Worm (Caenorhabditis elegans) whole organism, late embryonic: ENCODE data around the gene rpl-20.

Experiments used
- C08G9.2 ChIP-seq: sonication (generic microtip); optimal IDR thresholded peaks from 2 replicates; lab custom pipeline; 2016; ENCODE audit warnings: mild to moderate bottlenecking, missing genetic modification characterization, moderate library complexity, missing compliant biosample characterization
- K09A11.1 ChIP-seq: sonication (generic microtip); optimal IDR thresholded peaks from 2 replicates; lab custom pipeline; 2017; ENCODE audit warnings: antibody characterized with exemption, mild to moderate bottlenecking, missing genetic modification characterization, missing compliant biosample characterization; ENCODE audit not compliant: insufficient read depth
- ahr-1 ChIP-seq: sonication (generic microtip); optimal IDR thresholded peaks from 2 replicates; lab custom pipeline; 2016; ENCODE audit warnings: missing genetic modification characterization, missing compliant biosample characterization
- ceh-14 ChIP-seq: sonication (generic microtip); optimal IDR thresholded peaks from 2 replicates; lab custom pipeline; 2016; ENCODE audit warnings: missing genotype, missing genetic modification characterization, missing compliant biosample characterization
- ceh-18 ChIP-seq: sonication (generic microtip); optimal IDR thresholded peaks from 2 replicates; lab custom pipeline; 2016; ENCODE audit warnings: missing genetic modification characterization, missing compliant biosample characterization
- ceh-45 ChIP-seq: fragments of 200-800 bp; sonication (Bioruptor generic); IDR thresholded peaks from 2 replicates; pipeline ENCODE4 v1.3.6; 2022; ENCODE audit warnings: missing genetic modification reagents, missing genetic modification characterization, missing compliant biosample characterization
- ceh-48 ChIP-seq: sonication (generic microtip); optimal IDR thresholded peaks from 2 replicates; lab custom pipeline; 2016; ENCODE audit warnings: missing genetic modification characterization, inconsistent platforms, missing compliant biosample characterization
- ceh-6 ChIP-seq: fragments of 200-800 bp; sonication (Bioruptor generic); optimal IDR thresholded peaks from 2 replicates; lab custom pipeline; 2018; ENCODE audit warnings: mild to moderate bottlenecking, missing genetic modification characterization, missing compliant biosample characterization
- dve-1 ChIP-seq: sonication (generic microtip); optimal IDR thresholded peaks from 2 replicates; lab custom pipeline; 2017; ENCODE audit warnings: antibody characterized with exemption, mild to moderate bottlenecking, missing genetic modification characterization, missing compliant biosample characterization
- elt-2 ChIP-seq: sonication (generic microtip); optimal IDR thresholded peaks from 2 replicates; lab custom pipeline; 2016; ENCODE audit warnings: missing genetic modification reagents, missing genetic modification characterization, missing compliant biosample characterization
- elt-4 ChIP-seq: sonication (generic microtip); optimal IDR thresholded peaks from 2 replicates; lab custom pipeline; 2016; ENCODE audit warnings: missing genetic modification characterization, missing compliant biosample characterization
- ets-4 ChIP-seq: sonication (generic microtip); optimal IDR thresholded peaks from 2 replicates; lab custom pipeline; 2016; ENCODE audit warnings: missing genetic modification characterization, missing compliant biosample characterization
- gmeb-2 ChIP-seq: sonication (generic microtip); optimal IDR thresholded peaks from 2 replicates; lab custom pipeline; 2016; ENCODE audit warnings: missing genetic modification characterization, inconsistent platforms, missing compliant biosample characterization
- hlh-13 ChIP-seq: fragments of 200-800 bp; sonication (Bioruptor generic); optimal IDR thresholded peaks from 2 replicates; lab custom pipeline; 2018; ENCODE audit warnings: mild to moderate bottlenecking, missing genetic modification characterization, missing compliant biosample characterization
- lim-6 ChIP-seq: sonication (generic microtip); optimal IDR thresholded peaks from 2 replicates; lab custom pipeline; 2016; ENCODE audit warnings: missing genetic modification characterization, missing compliant biosample characterization
- madf-2 ChIP-seq: sonication (generic microtip); optimal IDR thresholded peaks from 2 replicates; lab custom pipeline; 2017; ENCODE audit warnings: missing genetic modification characterization, missing compliant biosample characterization
- nfya-1 ChIP-seq: sonication (generic microtip); optimal IDR thresholded peaks from 2 replicates; lab custom pipeline; 2017; ENCODE audit warnings: missing genetic modification characterization, mild to moderate bottlenecking, missing compliant biosample characterization, antibody characterized with exemption, moderate library complexity
- nhr-232 ChIP-seq: sonication (generic microtip); optimal IDR thresholded peaks from 2 replicates; lab custom pipeline; 2016; ENCODE audit warnings: missing genetic modification characterization, missing compliant biosample characterization
- npax-4 ChIP-seq: sonication (generic microtip); optimal IDR thresholded peaks from 2 replicates; lab custom pipeline; 2016; ENCODE audit warnings: missing genetic modification characterization, missing compliant biosample characterization
- pax-1 ChIP-seq: fragments of 150-350 bp; optimal IDR thresholded peaks from 2 replicates; lab custom pipeline; 2014; ENCODE audit warnings: missing biosample characterization, missing genetic modification characterization
- pqm-1 ChIP-seq: sonication (generic microtip); optimal IDR thresholded peaks from 2 replicates; lab custom pipeline; 2016; ENCODE audit warnings: missing genetic modification characterization, missing compliant biosample characterization
- ref-2 ChIP-seq: sonication (generic microtip); optimal IDR thresholded peaks from 2 replicates; lab custom pipeline; 2016; ENCODE audit warnings: missing genetic modification characterization, missing compliant biosample characterization
- sox-2 ChIP-seq: fragments of 200-800 bp; sonication (Bioruptor generic); IDR thresholded peaks from 2 replicates; pipeline ENCODE4 v1.3.6; 2022; ENCODE audit warnings: missing genetic modification reagents, missing genetic modification characterization, missing compliant biosample characterization
- sox-4 ChIP-seq: sonication (generic microtip); optimal IDR thresholded peaks from 2 replicates; lab custom pipeline; 2017; ENCODE audit warnings: mild to moderate bottlenecking, missing genetic modification characterization, inconsistent platforms, missing compliant biosample characterization
- syd-9 ChIP-seq: sonication (generic microtip); optimal IDR thresholded peaks from 2 replicates; lab custom pipeline; 2016; ENCODE audit warnings: mild to moderate bottlenecking, missing genetic modification characterization, moderate library complexity, missing compliant biosample characterization
- tbx-2 ChIP-seq: sonication (generic microtip); optimal IDR thresholded peaks from 2 replicates; lab custom pipeline; 2016; ENCODE audit warnings: missing genetic modification characterization, missing compliant biosample characterization
- tbx-7 ChIP-seq: sonication (generic microtip); optimal IDR thresholded peaks from 2 replicates; lab custom pipeline; 2016; ENCODE audit warnings: missing genotype, missing genetic modification characterization, missing compliant biosample characterization
- ttx-3 ChIP-seq: sonication (generic microtip); optimal IDR thresholded peaks from 2 replicates; lab custom pipeline; 2016; ENCODE audit warnings: missing genetic modification reagents, missing genetic modification characterization, missing compliant biosample characterization
- unc-3 ChIP-seq, 2 experiments: fragments of 200-800 bp in 1 of 2; sonication (Bioruptor generic) in 1 of 2; sonication (generic microtip) in 1 of 2; conservative IDR thresholded peaks in 1 of 2; optimal IDR thresholded peaks in 1 of 2; 2 replicates each; pipeline versions ENCODE4 v1.3.6 to Lab custom; 2016 to 2022; ENCODE audit warnings: missing compliant biosample characterization in 2 of 2, missing genetic modification characterization in 2 of 2, missing genetic modification reagents in 1 of 2
- unc-42 ChIP-seq: sonication (generic microtip); optimal IDR thresholded peaks from 2 replicates; lab custom pipeline; 2016; ENCODE audit warnings: missing genotype, missing genetic modification characterization, missing compliant biosample characterization
- unc-55 ChIP-seq: sonication (generic microtip); optimal IDR thresholded peaks from 2 replicates; lab custom pipeline; 2017; ENCODE audit warnings: missing biosample characterization, missing genetic modification reagents, missing genetic modification characterization
- zip-5 ChIP-seq: sonication (generic microtip); optimal IDR thresholded peaks from 2 replicates; lab custom pipeline; 2016; ENCODE audit warnings: missing genetic modification characterization, missing compliant biosample characterization
- ztf-16 ChIP-seq: sonication (generic microtip); optimal IDR thresholded peaks from 2 replicates; lab custom pipeline; 2017; ENCODE audit warnings: missing genetic modification characterization, missing compliant biosample characterization

Gene rpl-20

ce11 chrIV:4795111-4795510 lies 45.5 kb upstream of the rpl-20 start:
- no peak for TF ChIP-seq zip-5 (tag; lab: Kevin White, UChicago)
- no peak for TF ChIP-seq syd-9
- TF ChIP-seq unc-55 (GFP tag; lab: Kevin White, UChicago): no peak
- TF ChIP-seq elt-4 (tag; lab: Kevin White, UChicago): no peak
- TF ChIP-seq pax-1: no peak
- no peak for TF ChIP-seq C08G9.2 (tag; lab: Kevin White, UChicago)
- no peak for TF ChIP-seq lim-6 (tag; lab: Kevin White, UChicago)
- TF ChIP-seq ztf-16: no peak
- no peak for TF ChIP-seq K09A11.1 (tag; lab: Kevin White, UChicago)
- no peak for TF ChIP-seq ref-2 (tag; lab: Kevin White, UChicago)
- no peak for TF ChIP-seq dve-1 (tag; lab: Kevin White, UChicago)
- TF ChIP-seq ceh-6 (GFP tag; lab: Kevin White, UChicago): no peak
- TF ChIP-seq ttx-3 (tag; lab: Kevin White, UChicago): no peak
- TF ChIP-seq ceh-18 (tag; lab: Kevin White, UChicago): no peak
- no peak for TF ChIP-seq npax-4
- no peak for TF ChIP-seq unc-3 (GFP tag; conservative IDR thresholded peaks at IDR 0.05; lab: Robert Waterston, UW)
- TF ChIP-seq unc-3 (tag; optimal IDR thresholded peaks at IDR 0.05; lab: Kevin White, UChicago): no peak
- TF ChIP-seq ceh-45 (GFP tag; lab: Robert Waterston, UW): no peak
- no peak for TF ChIP-seq ceh-48 (tag; lab: Kevin White, UChicago)
- TF ChIP-seq gmeb-2: no peak
- TF ChIP-seq ahr-1 (tag; lab: Kevin White, UChicago): no peak

ce11 chrIV:4789445-4789844 lies 39.9 kb upstream of the rpl-20 start, which contains the start of gene R11E3.1:
R11E3.1 (plus strand) TSS chrIV:4789745.
- TF ChIP-seq hlh-13 (GFP tag; lab: Kevin White, UChicago) (no peak), ztf-16 (no peak), sox-2 (no peak), pqm-1 (no peak), tbx-7 (tag; lab: Kevin White, UChicago) (no peak), elt-4 (tag; lab: Kevin White, UChicago) (no peak), elt-2 (tag; lab: Kevin White, UChicago) (no peak), C08G9.2 (tag; lab: Kevin White, UChicago) (no peak), tbx-2 (tag; lab: Kevin White, UChicago) (no peak), ceh-45 (GFP tag; lab: Robert Waterston, UW) (no peak), unc-42 (tag; lab: Kevin White, UChicago) (no peak), nhr-232 (tag; lab: Kevin White, UChicago) (no peak), unc-3 (GFP tag; conservative IDR thresholded peaks at IDR 0.05; lab: Robert Waterston, UW) (no peak), unc-3 (tag; optimal IDR thresholded peaks at IDR 0.05; lab: Kevin White, UChicago) (no peak)

ce11 chrIV:4788332-4788731 lies 38.8 kb upstream of the rpl-20 start, which contains the start of gene nhr-104:
nhr-104 (minus strand) TSS chrIV:4788692.
- TF ChIP-seq ets-4 (tag; lab: Kevin White, UChicago) (no peak), elt-2 (tag; lab: Kevin White, UChicago) (peak; percentile 29)

- TF ChIP-seq gmeb-2: peak; percentile 19
- TF ChIP-seq, all 69 proteins: peak for 1; not testable (repeated sequence) for 68
Observed at ce11 chrIV:4784687-4785086, 35.1 kb upstream of the rpl-20 start.

- peak; percentile 15 for TF ChIP-seq madf-2 (tag; lab: Kevin White, UChicago)
- peak; percentile 23 for TF ChIP-seq elt-2 (tag; lab: Kevin White, UChicago)
- peak; percentile 3 for TF ChIP-seq ceh-18 (tag; lab: Kevin White, UChicago)
- peak; percentile 4 for TF ChIP-seq nfya-1 (tag; lab: Kevin White, UChicago)
- TF ChIP-seq ceh-14 (tag; lab: Kevin White, UChicago): no peak
- TF ChIP-seq sox-4 (tag; lab: Kevin White, UChicago): no peak
Observed at ce11 chrIV:4781123-4781522, 31.5 kb upstream of the rpl-20 start.
